Worm (Caenorhabditis elegans): ENCODE data around the gene F43E2.1.

ce11 chrII:7338995-7339394 lies 36.1 kb upstream of the F43E2.1 start, which contains the start of gene nhr-21:
- no peak for TF ChIP-seq ama-1 (optimal IDR thresholded peaks at IDR 0.05)
- TF ChIP-seq F13H6.1 (tag; optimal IDR thresholded peaks at IDR 0.05) = no peak
- TF ChIP-seq nhr-12 (tag; optimal IDR thresholded peaks at IDR 0.05) = no peak
- no peak for TF ChIP-seq nhr-237 (tag; optimal IDR thresholded peaks at IDR 0.05)
- TF ChIP-seq nhr-25 (tag; optimal IDR thresholded peaks at IDR 0.05) = peak; percentile 34
- no peak for TF ChIP-seq elt-3 (tag; optimal IDR thresholded peaks at IDR 0.05)
- TF ChIP-seq peb-1 (tag; optimal IDR thresholded peaks at IDR 0.05) = no peak
- TF ChIP-seq snpc-4 (tag; optimal IDR thresholded peaks at IDR 0.05) = no peak
